Fruit fly (Drosophila melanogaster): ENCODE measurements around the gene mah.

mah gene

DNA sequence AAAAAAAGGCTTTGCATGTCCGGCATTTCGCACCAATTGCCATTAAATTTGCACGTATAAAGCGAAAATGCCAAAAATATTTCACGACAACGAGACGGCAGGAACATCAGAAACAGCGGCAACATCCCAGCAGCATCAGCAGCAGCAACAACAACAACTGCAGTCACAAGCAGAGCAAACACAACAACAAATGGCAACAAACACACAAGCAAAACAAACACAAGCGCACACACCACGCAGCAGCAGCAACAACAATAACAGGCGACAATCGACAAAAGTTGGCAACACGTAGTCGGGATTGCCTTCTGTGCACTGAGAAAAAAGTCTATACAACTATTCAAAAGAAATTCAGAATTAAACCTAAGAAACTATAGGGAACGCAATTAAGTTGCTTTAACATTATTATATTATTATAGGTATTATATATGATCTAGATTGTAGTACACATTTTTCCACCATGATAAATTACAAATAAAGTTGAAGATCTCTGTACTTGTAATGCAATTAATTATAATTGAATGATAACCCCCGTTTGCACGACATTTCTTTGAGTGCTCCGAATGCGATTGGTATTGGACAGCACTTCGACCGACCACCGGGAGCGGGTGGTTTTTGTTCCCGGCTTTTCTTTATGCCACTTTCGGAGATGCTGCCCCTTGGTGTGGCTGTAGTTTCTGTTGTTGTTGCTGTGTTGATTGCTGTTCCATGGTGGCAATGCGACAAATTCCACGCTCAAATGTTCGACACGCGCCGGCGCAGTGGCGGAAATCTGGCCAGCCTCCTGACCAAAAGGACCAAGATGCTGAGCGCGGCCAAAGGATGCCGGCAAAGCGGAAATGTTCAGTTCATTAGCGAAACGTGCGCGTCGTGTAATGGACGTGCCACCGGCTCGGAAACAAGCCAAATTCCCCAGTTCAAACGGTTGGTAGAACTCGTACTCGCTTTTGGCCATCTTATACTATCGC is 36.4 kb downstream of the mah start, which contains the start of gene tnc (continued):
- TF ChIP-seq CG2199 (GFP tag; IDR thresholded peaks at IDR 0.05) = peak; percentile 84; the same call in 1 of the 3 replicates
- no peak for TF ChIP-seq CG17568 (GFP tag; optimal IDR thresholded peaks at IDR 0.05)
- no peak; the same call in 1 of the 2 replicates for TF ChIP-seq CG10366 (GFP tag; IDR thresholded peaks at IDR 0.05)
- TF ChIP-seq gcm (GFP tag; optimal IDR thresholded peaks at IDR 0.05) = peak; percentile 33
- TF ChIP-seq CG18619 (GFP tag; optimal IDR thresholded peaks at IDR 0.05) = peak; percentile 49
- TF ChIP-seq Scr (GFP tag; IDR thresholded peaks at IDR 0.05; ENCODE audit: partially characterized antibody) = no peak
- TF ChIP-seq dysf (GFP tag; IDR thresholded peaks at IDR 0.05) = peak; percentile 55; the same call in 2 of the 3 replicates
- TF ChIP-seq Atf6 (GFP tag; IDR thresholded peaks at IDR 0.05) = 0 out of 2 replicates have a peak, but pooled peaks have one; percentile 11
- peak; percentile 8 for TF ChIP-seq CG6254 (GFP tag; optimal IDR thresholded peaks at IDR 0.05)
- no peak for TF ChIP-seq Mad (GFP tag; optimal IDR thresholded peaks at IDR 0.05)
- TF ChIP-seq sim (GFP tag; IDR thresholded peaks at IDR 0.05) = no peak
- peak; percentile 68 for TF ChIP-seq ewg (GFP tag; optimal IDR thresholded peaks at IDR 0.05)
- TF ChIP-seq mirr (GFP tag; optimal IDR thresholded peaks at IDR 0.05) = no peak
- peak; percentile 47 for TF ChIP-seq Blimp-1 (GFP tag; optimal IDR thresholded peaks at IDR 0.05)
- peak; percentile 30; the same call in 1 of the 3 replicates for TF ChIP-seq Aef1 (GFP tag; IDR thresholded peaks at IDR 0.05)
- 0 out of 2 replicates have a peak, but pooled peaks have one; percentile 18 for TF ChIP-seq CG14441 (GFP tag; IDR thresholded peaks at IDR 0.05)
- TF ChIP-seq jumu (GFP tag; optimal IDR thresholded peaks at IDR 0.05) = no peak
- TF ChIP-seq CG10979 (tag; optimal IDR thresholded peaks at IDR 0.05) = peak; percentile 56
- peak; percentile 18 for TF ChIP-seq CG13775 (GFP tag; optimal IDR thresholded peaks at IDR 0.05)
- TF ChIP-seq CHES-1-like (GFP tag; optimal IDR thresholded peaks at IDR 0.05) = no peak
- no peak for TF ChIP-seq CG3726 (GFP tag; IDR thresholded peaks at IDR 0.05)
- no peak for TF ChIP-seq CG17802 (tag; optimal IDR thresholded peaks at IDR 0.05)
- no peak for TF ChIP-seq unc-4 (GFP tag; IDR thresholded peaks at IDR 0.05; ENCODE audit: partially characterized antibody)
- TF ChIP-seq ems (GFP tag; optimal IDR thresholded peaks at IDR 0.05) = no peak
- no peak for TF ChIP-seq fd102C (GFP tag; optimal IDR thresholded peaks at IDR 0.05)
- no peak for TF ChIP-seq knrl (GFP tag; IDR thresholded peaks at IDR 0.05; ENCODE audit: partially characterized antibody)
- no peak for TF ChIP-seq Six4 (GFP tag; optimal IDR thresholded peaks at IDR 0.05)
- peak; percentile 27 for TF ChIP-seq CG15601 (tag; optimal IDR thresholded peaks at IDR 0.05)
- no peak for TF ChIP-seq CG43689 (GFP tag; IDR thresholded peaks at IDR 0.05)
- peak; percentile 75 for TF ChIP-seq CG7839 (tag; optimal IDR thresholded peaks at IDR 0.05)
- no peak for TF ChIP-seq CG8359 (GFP tag; optimal IDR thresholded peaks at IDR 0.05; ENCODE audit: borderline replicate concordance)
- peak; percentile 76 for TF ChIP-seq Drgx (GFP tag; IDR thresholded peaks at IDR 0.05)
- no peak for TF ChIP-seq vnd (GFP tag; IDR thresholded peaks at IDR 0.05; ENCODE audit: partially characterized antibody)
- TF ChIP-seq CG14710 (tag; optimal IDR thresholded peaks at IDR 0.05) = peak; percentile 24
- no peak for TF ChIP-seq dimm (GFP tag; IDR thresholded peaks at IDR 0.05)
- TF ChIP-seq Ets65A (GFP tag) = no peak
- 0 out of 2 replicates have a peak, but pooled peaks have one; percentile 31 for TF ChIP-seq HLH3B (GFP tag; IDR thresholded peaks at IDR 0.05)
- peak; percentile 69 for TF ChIP-seq CG2712 (tag; optimal IDR thresholded peaks at IDR 0.05)
- TF ChIP-seq mld (GFP tag; IDR thresholded peaks at IDR 0.05; ENCODE audit: partially characterized antibody) = no peak
- TF ChIP-seq CG11723 (GFP tag; optimal IDR thresholded peaks at IDR 0.05) = no peak
- TF ChIP-seq MESR4 (GFP tag; optimal IDR thresholded peaks at IDR 0.05) = no peak
- TF ChIP-seq Myb (GFP tag; optimal IDR thresholded peaks at IDR 0.05) = no peak
- TF ChIP-seq Dref (GFP tag; IDR thresholded peaks at IDR 0.05) = no peak
- TF ChIP-seq wek (GFP tag; optimal IDR thresholded peaks at IDR 0.05) = no peak
- TF ChIP-seq Nf-YC (tag; optimal IDR thresholded peaks at IDR 0.05) = peak; percentile 42
- TF ChIP-seq pb (GFP tag; optimal IDR thresholded peaks at IDR 0.05) = no peak
- no peak for TF ChIP-seq Poxn (GFP tag; IDR thresholded peaks at IDR 0.05)
- TF ChIP-seq kah (GFP tag; optimal IDR thresholded peaks at IDR 0.05) = no peak

All from whole organism, embryonic.